Worm (Caenorhabditis elegans): ENCODE measurements around the gene Y73B6BL.27.

Y73B6BL.27 gene

ce11 chrIV:6473140-6473539 lies at the start of gene Y73B6BL.27:
Y73B6BL.27 (minus strand) TSS chrIV:6473240.
- no peak for TF ChIP-seq unc-62 (GFP tag; optimal IDR thresholded peaks at IDR 0.05)

ce11 chrIV:6522305-6522917 lies 49.4 kb upstream of the Y73B6BL.27 start, which contains the start of gene ddi-1:
ddi-1 (plus strand) TSS chrIV:6522867.
- no peak for TF ChIP-seq unc-62 (GFP tag; optimal IDR thresholded peaks at IDR 0.05)

ce11 chrIV:6519593-6519992 lies 46.6 kb upstream of the Y73B6BL.27 start, which contains the start of gene C01G5.9:
C01G5.9 (plus strand) TSS chrIV:6519893.
- no peak for TF ChIP-seq unc-62 (GFP tag; optimal IDR thresholded peaks at IDR 0.05)

ce11 chrIV:6517859-6518258 lies 44.8 kb upstream of the Y73B6BL.27 start, which contains the start of gene C01G5.7:
C01G5.7 (plus strand) TSS chrIV:6518159.
- TF ChIP-seq unc-62 (GFP tag; optimal IDR thresholded peaks at IDR 0.05), result no peak

- TF ChIP-seq unc-62 (GFP tag; optimal IDR thresholded peaks at IDR 0.05), result no peak
These were observed 41.7 kb upstream of the Y73B6BL.27 start for ce11 chrIV:6514700-6515099.

- no peak for TF ChIP-seq unc-62 (GFP tag; optimal IDR thresholded peaks at IDR 0.05)
These were observed 38.7 kb upstream of the Y73B6BL.27 start for ce11 chrIV:6511767-6512166.

ce11 chrIV:6506424-6506823 lies 33.4 kb upstream of the Y73B6BL.27 start, which contains the start of gene pqn-89:
pqn-89 (plus strand) TSS chrIV:6506724.
- no peak for TF ChIP-seq unc-62 (GFP tag; optimal IDR thresholded peaks at IDR 0.05)

- TF ChIP-seq unc-62 (GFP tag; optimal IDR thresholded peaks at IDR 0.05), result no peak
These were observed 29.7 kb upstream of the Y73B6BL.27 start for ce11 chrIV:6502725-6503124.

ce11 chrIV:6500843-6501242 lies 27.8 kb upstream of the Y73B6BL.27 start:
- TF ChIP-seq unc-62 (GFP tag; optimal IDR thresholded peaks at IDR 0.05), result no peak

- TF ChIP-seq unc-62 (GFP tag; optimal IDR thresholded peaks at IDR 0.05), result no peak
These were observed 27.4 kb upstream of the Y73B6BL.27 start for ce11 chrIV:6500433-6500832.

ce11 chrIV:6496103-6496502 lies 23.1 kb upstream of the Y73B6BL.27 start:
- TF ChIP-seq unc-62 (GFP tag; optimal IDR thresholded peaks at IDR 0.05), result no peak

- no peak for TF ChIP-seq unc-62 (GFP tag; optimal IDR thresholded peaks at IDR 0.05)
These were observed 20.3 kb upstream of the Y73B6BL.27 start, which contains the start of gene Y73B6BL.44 for ce11 chrIV:6493299-6493698. Y73B6BL.44 (plus strand) TSS chrIV:6493599.

ce11 chrIV:6491915-6492314 lies 18.9 kb upstream of the Y73B6BL.27 start:
- no peak for TF ChIP-seq unc-62 (GFP tag; optimal IDR thresholded peaks at IDR 0.05)

ce11 chrIV:6487047-6487446 lies 14.0 kb upstream of the Y73B6BL.27 start, which contains the start of gene Y73B6BL.37:
Y73B6BL.37 (plus strand) TSS chrIV:6487347.
- no peak for TF ChIP-seq unc-62 (GFP tag; optimal IDR thresholded peaks at IDR 0.05)

ce11 chrIV:6480978-6481377 lies 7.9 kb upstream of the Y73B6BL.27 start:
- no peak for TF ChIP-seq unc-62 (GFP tag; optimal IDR thresholded peaks at IDR 0.05)

ce11 chrIV:6480221-6480620 lies 7.2 kb upstream of the Y73B6BL.27 start, which contains the start of gene tyr-6:
tyr-6 (plus strand) TSS chrIV:6480521.
- TF ChIP-seq unc-62 (GFP tag; optimal IDR thresholded peaks at IDR 0.05), result no peak

- no peak for TF ChIP-seq unc-62 (GFP tag; optimal IDR thresholded peaks at IDR 0.05)
These were observed 1.7 kb upstream of the Y73B6BL.27 start for ce11 chrIV:6474751-6475150.

Measured in whole organism, dauer.